Worm (Caenorhabditis elegans): ENCODE measurements around the gene K02E7.4.

ce11 chrII:1084899-1085298 is 12.7 kb downstream of the K02E7.4 start:
- TF ChIP-seq tbx-37 (GFP tag; conservative IDR thresholded peaks at IDR 0.05) = no peak
- TF ChIP-seq ama-1 (optimal IDR thresholded peaks at IDR 0.05) = no peak
- TF ChIP-seq tbx-11 (GFP tag; IDR thresholded peaks at IDR 0.05) = no peak
- no peak for TF ChIP-seq hmg-4 (GFP tag; optimal IDR thresholded peaks at IDR 0.05)
- no peak for TF ChIP-seq tra-4 (tag; optimal IDR thresholded peaks at IDR 0.05)
- TF ChIP-seq scrt-1 (GFP tag; IDR thresholded peaks at IDR 0.05) = no peak
- TF ChIP-seq ceh-36 (tag; optimal IDR thresholded peaks at IDR 0.05) = no peak
- TF ChIP-seq flt-1 (GFP tag; IDR thresholded peaks at IDR 0.05) = no peak
- TF ChIP-seq ets-7 (tag; optimal IDR thresholded peaks at IDR 0.05) = no peak
- no peak for TF ChIP-seq aly-1 (tag; optimal IDR thresholded peaks at IDR 0.05)
- no peak for TF ChIP-seq F13C5.2 (tag; optimal IDR thresholded peaks at IDR 0.05)
